Worm (Caenorhabditis elegans) whole organism, young adult: ENCODE measurements around the gene cest-35.2.

ENCODE experiments used
- B0336.3 ChIP-seq: fragments of 200-800 bp; sonication (Bioruptor generic); IDR thresholded peaks from 2 replicates; pipeline ENCODE4 v1.3.6; 2022; ENCODE audit warnings: missing genetic modification characterization, missing compliant biosample characterization
- C06A6.2 ChIP-seq: fragments of 200-800 bp; sonication (Bioruptor generic); conservative IDR thresholded peaks from 2 replicates; pipeline ENCODE4 v1.3.6; 2022; ENCODE audit warnings: missing genetic modification characterization, missing compliant biosample characterization
- C17E4.6 ChIP-seq: fragments of 200-800 bp; sonication (Bioruptor generic); IDR thresholded peaks from 2 replicates; pipeline ENCODE4 v1.3.6; 2022; ENCODE audit warnings: missing genetic modification reagents, missing genetic modification characterization, missing compliant biosample characterization
- F39B2.1 ChIP-seq: fragments of 200-800 bp; sonication (Bioruptor generic); IDR thresholded peaks from 2 replicates; pipeline ENCODE4 v1.3.6; 2022; ENCODE audit warnings: missing genetic modification reagents, missing genetic modification characterization, missing compliant biosample characterization
- F57A8.1 ChIP-seq: fragments of 200-800 bp; sonication (Bioruptor generic); optimal IDR thresholded peaks from 2 replicates; lab custom pipeline; 2018; ENCODE audit warnings: mild to moderate bottlenecking, missing genetic modification characterization, moderate library complexity, missing compliant biosample characterization
- F57C9.4 ChIP-seq: sonication (generic microtip); optimal IDR thresholded peaks from 2 replicates; lab custom pipeline; 2017; ENCODE audit warnings: mild to moderate bottlenecking, missing genetic modification characterization, missing compliant biosample characterization
- ZK185.1 ChIP-seq: sonication (generic microtip); optimal IDR thresholded peaks from 2 replicates; lab custom pipeline; 2016; ENCODE audit warnings: mild to moderate bottlenecking, missing genetic modification characterization, missing compliant biosample characterization; ENCODE audit not compliant: poor library complexity, severe bottlenecking
- atf-7 ChIP-seq: sonication (generic microtip); optimal IDR thresholded peaks from 2 replicates; lab custom pipeline; 2017; ENCODE audit warnings: mild to moderate bottlenecking, missing genetic modification characterization, missing compliant biosample characterization
- cebp-1 ChIP-seq, 2 experiments: fragments of 200-800 bp in 1 of 2; sonication (Bioruptor generic) in 1 of 2; sonication (generic microtip) in 1 of 2; IDR thresholded peaks in 1 of 2; optimal IDR thresholded peaks in 1 of 2; 2 replicates each; pipeline versions ENCODE4 v1.3.6 to Lab custom; 2017 to 2022; ENCODE audit warnings: missing compliant biosample characterization in 2 of 2, missing genetic modification characterization in 2 of 2, mild to moderate bottlenecking in 1 of 2, missing genetic modification reagents in 1 of 2, moderate library complexity in 1 of 2
- cebp-2 ChIP-seq: fragments of 200-800 bp; sonication (Bioruptor generic); IDR thresholded peaks from 2 replicates; pipeline ENCODE4 v1.3.6; 2022; ENCODE audit warnings: missing genetic modification characterization, missing compliant biosample characterization
- ceh-100 ChIP-seq: fragments of 200-800 bp; sonication (Bioruptor generic); IDR thresholded peaks from 2 replicates; pipeline ENCODE4 v1.3.6; 2022; ENCODE audit warnings: missing genetic modification reagents, missing genetic modification characterization, missing compliant biosample characterization
- ceh-58 ChIP-seq: fragments of 200-800 bp; sonication (Bioruptor generic); IDR thresholded peaks from 2 replicates; pipeline ENCODE4 v1.3.6; 2022; ENCODE audit warnings: missing genetic modification characterization, missing compliant biosample characterization
- chd-7 ChIP-seq: sonication (generic microtip); optimal IDR thresholded peaks from 2 replicates; lab custom pipeline; 2016; ENCODE audit warnings: mild to moderate bottlenecking, missing genetic modification characterization, moderate library complexity, missing compliant biosample characterization
- dox-1 ChIP-seq: fragments of 200-800 bp; sonication (Bioruptor generic); IDR thresholded peaks from 2 replicates; pipeline ENCODE4 v1.3.6; 2022; ENCODE audit warnings: missing genetic modification reagents, missing genetic modification characterization, missing compliant biosample characterization
- ets-4 ChIP-seq: fragments of 200-800 bp; sonication (Bioruptor generic); optimal IDR thresholded peaks from 2 replicates; lab custom pipeline; 2018; ENCODE audit warnings: mild to moderate bottlenecking, missing genetic modification characterization, missing compliant biosample characterization
- hmg-1.2 ChIP-seq: fragments of 200-800 bp; sonication (Bioruptor generic); IDR thresholded peaks from 2 replicates; pipeline ENCODE4 v1.3.6; 2022; ENCODE audit warnings: missing genetic modification reagents, missing genetic modification characterization, missing compliant biosample characterization
- lag-1 ChIP-seq: fragments of 200-800 bp; sonication (Bioruptor generic); IDR thresholded peaks from 2 replicates; pipeline ENCODE4 v1.3.6; 2022; ENCODE audit warnings: missing genetic modification reagents, missing genetic modification characterization, missing compliant biosample characterization
- let-526 ChIP-seq: fragments of 200-800 bp; sonication (Bioruptor generic); IDR thresholded peaks from 2 replicates; pipeline ENCODE4 v1.3.6; 2022; ENCODE audit warnings: missing genetic modification reagents, missing genetic modification characterization, missing compliant biosample characterization
- lin-26 ChIP-seq: fragments of 200-800 bp; sonication (Bioruptor generic); IDR thresholded peaks from 2 replicates; pipeline ENCODE4 v1.3.6; 2022; ENCODE audit warnings: missing genetic modification reagents, missing genetic modification characterization, missing compliant biosample characterization
- lin-54 ChIP-seq: fragments of 200-800 bp; sonication (Bioruptor generic); optimal IDR thresholded peaks from 2 replicates; lab custom pipeline; 2018; ENCODE audit warnings: mild to moderate bottlenecking, missing genetic modification characterization, missing compliant biosample characterization
- lir-1 ChIP-seq: fragments of 200-800 bp; sonication (Bioruptor generic); conservative IDR thresholded peaks from 2 replicates; pipeline ENCODE4 v1.3.6; 2022; ENCODE audit warnings: missing genetic modification reagents, missing genetic modification characterization, missing compliant biosample characterization
- lsl-1 ChIP-seq: fragments of 200-800 bp; sonication (Bioruptor generic); optimal IDR thresholded peaks from 2 replicates; lab custom pipeline; 2018; ENCODE audit warnings: mild to moderate bottlenecking, missing genetic modification characterization, moderate library complexity, missing compliant biosample characterization
- madf-3 ChIP-seq: fragments of 200-800 bp; sonication (Bioruptor generic); IDR thresholded peaks from 2 replicates; pipeline ENCODE4 v1.3.6; 2022; ENCODE audit warnings: missing genetic modification reagents, missing genetic modification characterization, missing compliant biosample characterization
- mes-4 ChIP-seq: sonication (generic microtip); optimal IDR thresholded peaks from 2 replicates; lab custom pipeline; 2016; ENCODE audit warnings: missing genotype, missing genetic modification characterization, missing compliant biosample characterization
- nhr-80 ChIP-seq: sonication (generic microtip); optimal IDR thresholded peaks from 2 replicates; lab custom pipeline; 2016; ENCODE audit warnings: missing genetic modification characterization, missing compliant biosample characterization
- pbrm-1 ChIP-seq: fragments of 200-800 bp; sonication (Bioruptor generic); IDR thresholded peaks from 2 replicates; pipeline ENCODE4 v1.3.6; 2022; ENCODE audit warnings: missing genetic modification reagents, missing genetic modification characterization, missing compliant biosample characterization
- pha-4 ChIP-seq: fragments of 150-350 bp; sonication (generic microtip); optimal IDR thresholded peaks from 2 replicates; lab custom pipeline; 2014; ENCODE audit warnings: missing biosample characterization, missing genetic modification reagents, missing genetic modification characterization
- rcor-1 ChIP-seq: fragments of 200-800 bp; sonication (Bioruptor generic); IDR thresholded peaks from 2 replicates; pipeline ENCODE4 v1.3.6; 2022; ENCODE audit warnings: missing genetic modification reagents, missing genetic modification characterization, missing compliant biosample characterization
- repo-1 ChIP-seq: sonication (generic microtip); optimal IDR thresholded peaks from 2 replicates; lab custom pipeline; 2017; ENCODE audit warnings: mild to moderate bottlenecking, missing genetic modification characterization, missing compliant biosample characterization
- sdz-38 ChIP-seq: sonication (generic microtip); optimal IDR thresholded peaks from 2 replicates; lab custom pipeline; 2016; ENCODE audit warnings: missing genotype, missing genetic modification characterization, missing compliant biosample characterization
- sea-2 ChIP-seq: fragments of 200-800 bp; sonication (Bioruptor generic); IDR thresholded peaks from 2 replicates; pipeline ENCODE4 v1.3.6; 2022; ENCODE audit warnings: missing genetic modification characterization, missing compliant biosample characterization
- snpc-1.3 ChIP-seq: sonication (generic microtip); optimal IDR thresholded peaks from 2 replicates; lab custom pipeline; 2017; ENCODE audit warnings: missing genetic modification characterization, mild to moderate bottlenecking, missing compliant biosample characterization, antibody characterized with exemption, moderate library complexity, missing genotype, missing genetic modification reagents; ENCODE audit not compliant: insufficient read depth
- snpc-4 ChIP-seq, 5 experiments: fragments of 150-350 bp in 1 of 5; sonication (generic microtip) in 4 of 5; optimal IDR thresholded peaks; 2 replicates each; lab custom pipeline; 2014 to 2018; ENCODE audit warnings: missing genetic modification characterization in 5 of 5, missing biosample characterization in 3 of 5, antibody characterized with exemption in 2 of 5, mild to moderate bottlenecking in 2 of 5, missing compliant biosample characterization in 2 of 5, missing genotype in 2 of 5, moderate library complexity in 2 of 5, missing genetic modification reagents in 1 of 5
- tbp1 ChIP-seq: fragments of 200-800 bp; sonication (Bioruptor generic); optimal IDR thresholded peaks from 2 replicates; lab custom pipeline; 2018; ENCODE audit warnings: mild to moderate bottlenecking, missing genetic modification characterization, missing compliant biosample characterization
- unc-62 ChIP-seq: fragments of 150-350 bp; optimal IDR thresholded peaks from 2 replicates; lab custom pipeline; 2014; ENCODE audit warnings: missing biosample characterization, missing genetic modification reagents, missing genetic modification characterization
- zfh-2 ChIP-seq: fragments of 200-800 bp; sonication (Bioruptor generic); conservative IDR thresholded peaks from 2 replicates; pipeline ENCODE4 v1.3.6; 2022; ENCODE audit warnings: missing genetic modification reagents, missing genetic modification characterization, missing compliant biosample characterization
- ztf-18 ChIP-seq: sonication (generic microtip); optimal IDR thresholded peaks from 2 replicates; lab custom pipeline; 2016; ENCODE audit warnings: missing genotype, mild to moderate bottlenecking, missing genetic modification characterization, missing compliant biosample characterization
- ztf-22 ChIP-seq: fragments of 200-800 bp; sonication (Bioruptor generic); optimal IDR thresholded peaks from 2 replicates; lab custom pipeline; 2018; ENCODE audit warnings: mild to moderate bottlenecking, missing genetic modification characterization, moderate library complexity, missing compliant biosample characterization
- ztf-26 ChIP-seq: sonication (generic microtip); optimal IDR thresholded peaks from 2 replicates; lab custom pipeline; 2017; ENCODE audit warnings: missing genetic modification characterization, missing compliant biosample characterization
- ztf-28 ChIP-seq: fragments of 200-800 bp; sonication (Bioruptor generic); IDR thresholded peaks from 2 replicates; pipeline ENCODE4 v1.3.6; 2022; ENCODE audit warnings: missing genetic modification reagents, missing genetic modification characterization, missing compliant biosample characterization
- ztf-3 ChIP-seq: fragments of 200-800 bp; sonication (Bioruptor generic); optimal IDR thresholded peaks from 2 replicates; lab custom pipeline; 2018; ENCODE audit warnings: mild to moderate bottlenecking, missing genetic modification characterization, missing compliant biosample characterization
- ztf-6 ChIP-seq: fragments of 200-800 bp; sonication (Bioruptor generic); IDR thresholded peaks from 2 replicates; pipeline ENCODE4 v1.3.6; 2022; ENCODE audit warnings: missing genetic modification reagents, missing genetic modification characterization, missing compliant biosample characterization

Gene cest-35.2

DNA sequence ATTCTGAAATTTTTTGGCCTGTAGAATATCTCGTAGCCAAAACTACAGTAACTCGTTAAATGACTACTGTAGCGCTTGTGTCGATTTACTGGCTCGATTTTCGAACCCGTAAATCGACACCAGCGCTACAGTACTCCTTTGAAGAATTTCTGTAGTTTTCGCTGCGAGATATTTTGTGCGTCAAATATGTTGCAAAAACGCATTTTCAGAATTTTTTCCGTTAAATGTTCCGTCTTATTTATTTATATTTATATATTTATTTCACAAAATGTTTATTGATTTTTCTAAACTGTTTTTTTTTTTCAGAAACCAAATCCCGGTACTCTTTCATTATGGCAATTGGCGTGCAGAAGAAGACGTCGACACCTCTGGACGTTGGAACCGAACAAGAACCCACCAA, 36.8 kb upstream of the cest-35.2 start, which contains the start of gene natc-2:
natc-2 (plus strand) TSS at position 301 of the 400 bp plus-strand sequence.
- TF ChIP-seq C06A6.2 (GFP tag; lab: Robert Waterston, UW) (no peak), lsl-1 (GFP tag; lab: Kevin White, UChicago) (peak; percentile 24), zfh-2 (GFP tag; lab: Robert Waterston, UW) (no peak)

DNA sequence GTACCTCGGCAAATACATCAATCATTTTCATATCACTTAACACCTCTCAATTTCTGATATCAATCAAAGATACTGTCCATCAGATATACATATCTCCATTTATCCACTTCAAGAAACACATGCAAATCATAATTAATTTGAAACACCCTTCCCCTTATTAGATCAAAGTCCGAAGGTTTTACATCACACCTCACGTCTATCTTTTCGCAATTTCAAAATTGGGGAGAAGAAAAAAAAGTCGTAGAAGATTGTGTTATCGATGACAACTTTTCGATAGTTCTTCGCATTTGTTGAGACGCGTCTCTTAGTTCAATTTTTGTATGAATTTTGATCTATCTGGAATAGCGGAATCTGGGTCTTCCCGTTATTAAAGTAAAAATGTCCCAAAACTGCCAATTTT, 36.2 kb upstream of the cest-35.2 start:
- peak; percentile 32 for TF ChIP-seq ZK185.1 (tag; lab: Kevin White, UChicago)
- TF ChIP-seq F39B2.1 (GFP tag; lab: Robert Waterston, UW) = no peak
- peak; percentile 31; the same call in 1 of the 2 replicates for TF ChIP-seq rcor-1 (GFP tag; lab: Robert Waterston, UW)
- TF ChIP-seq cebp-2 = no peak
- TF ChIP-seq nhr-80 (tag; lab: Kevin White, UChicago) = peak; percentile 24
- no peak for TF ChIP-seq cebp-1 (GFP tag; IDR thresholded peaks at IDR 0.05; lab: Robert Waterston, UW)
- TF ChIP-seq cebp-1 (tag; optimal IDR thresholded peaks at IDR 0.05; lab: Kevin White, UChicago) = peak; percentile 2
- no peak for TF ChIP-seq ceh-58 (GFP tag; lab: Robert Waterston, UW)

DNA sequence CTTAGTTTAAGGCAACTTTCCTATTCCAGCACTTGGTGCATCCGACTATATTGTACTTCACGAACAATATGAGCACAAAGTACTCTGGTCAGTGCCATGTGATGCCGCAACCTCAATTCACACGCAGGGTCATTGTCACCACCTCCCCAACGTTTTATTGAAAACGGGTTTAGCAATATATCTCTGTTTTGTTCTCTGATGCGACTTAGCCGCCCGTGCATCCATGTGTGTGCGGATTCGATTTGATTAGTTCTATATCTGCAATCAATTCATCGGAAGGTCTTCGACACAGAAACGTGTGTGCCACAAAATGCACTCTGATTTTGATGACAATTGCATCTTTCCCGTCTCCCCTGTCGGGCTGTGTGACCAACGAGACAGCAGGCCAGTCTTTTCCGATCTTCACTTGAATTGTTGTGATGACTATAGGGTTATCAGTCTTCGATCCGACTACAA, 35.6 kb upstream of the cest-35.2 start:
- TF ChIP-seq ztf-3 (GFP tag; lab: Kevin White, UChicago) (peak; percentile 34), ztf-26 (no peak), let-526 (no peak), pbrm-1 (GFP tag; lab: Robert Waterston, UW) (peak; percentile 34; the same call in 1 of the 2 replicates), F57A8.1 (no peak), ceh-100 (GFP tag; lab: Robert Waterston, UW) (no peak), ztf-22 (GFP tag; lab: Kevin White, UChicago) (peak; percentile 1), lir-1 (no peak), pha-4 (tag; lab: Kevin White, UChicago) (no peak)

DNA sequence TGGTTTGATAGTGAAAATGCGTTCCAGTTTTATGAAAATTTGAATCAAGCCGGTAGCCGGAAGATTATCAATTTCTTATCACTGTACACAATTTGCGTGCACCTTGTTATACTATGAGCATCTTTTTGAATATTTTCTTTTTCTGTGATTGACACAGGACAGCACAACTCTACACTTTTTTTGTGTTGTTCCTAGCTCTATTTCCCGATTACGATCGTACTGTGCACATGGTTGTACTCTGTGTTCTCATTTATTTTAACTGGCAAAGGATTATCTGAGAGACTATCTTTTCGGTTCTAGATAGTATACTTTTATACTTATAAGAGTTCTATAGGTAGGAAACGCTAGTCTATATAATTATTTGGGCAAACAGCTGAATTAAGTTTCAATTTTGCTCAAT, 35.0 kb upstream of the cest-35.2 start:
- TF ChIP-seq repo-1 (tag; lab: Kevin White, UChicago) (no peak), F57C9.4 (tag; lab: Kevin White, UChicago) (no peak), pha-4 (tag; lab: Kevin White, UChicago) (no peak), sea-2 (GFP tag; lab: Robert Waterston, UW) (no peak), ztf-28 (GFP tag; lab: Robert Waterston, UW) (no peak), C17E4.6 (no peak), ztf-6 (GFP tag; lab: Robert Waterston, UW) (no peak), madf-3 (GFP tag; lab: Robert Waterston, UW) (no peak), let-526 (no peak), lin-54 (GFP tag; lab: Kevin White, UChicago) (no peak), ztf-18 (tag; lab: Kevin White, UChicago) (no peak), snpc-1.3 (no peak), ceh-58 (GFP tag; lab: Robert Waterston, UW) (no peak)
- TF ChIP-seq, all 124 proteins: peak for 0

DNA sequence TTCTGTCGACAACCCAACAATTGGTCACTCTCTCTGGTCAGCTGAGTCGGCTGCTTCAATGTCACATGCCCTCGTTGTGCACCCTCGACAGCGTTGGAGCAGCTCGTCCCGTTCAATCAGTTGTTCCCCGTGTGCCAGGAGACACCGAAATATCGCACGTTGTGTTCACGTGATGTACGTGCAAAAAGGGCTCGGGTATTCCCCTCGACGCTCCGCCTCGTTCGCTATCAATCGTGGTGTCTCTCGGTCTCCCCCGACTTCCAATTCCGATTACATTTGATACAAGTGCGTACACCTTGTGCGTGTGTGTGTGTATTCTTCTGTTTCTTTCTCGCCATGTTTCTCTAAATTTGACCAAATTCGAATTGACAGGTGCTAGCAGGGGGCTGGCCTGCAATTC, 34.5 kb upstream of the cest-35.2 start:
- no peak for TF ChIP-seq snpc-4 (GFP tag; optimal IDR thresholded peaks at IDR 0.05; lab: Kevin White, UChicago)
- TF ChIP-seq snpc-4 (tag; optimal IDR thresholded peaks at IDR 0.05; lab: Kevin White, UChicago) = peak in 3 of 4 experiments; percentile 6 to 56 (median 37)
- no peak for TF ChIP-seq sdz-38
- TF ChIP-seq lin-26 (GFP tag; lab: Robert Waterston, UW) = peak; percentile 71
- TF ChIP-seq chd-7 (tag; lab: Kevin White, UChicago) = peak; percentile 86
- TF ChIP-seq ztf-18 (tag; lab: Kevin White, UChicago) = peak; percentile 38
- TF ChIP-seq atf-7 (tag; lab: Kevin White, UChicago) = peak; percentile 82
- TF ChIP-seq B0336.3 = peak; percentile 78
- TF ChIP-seq F57C9.4 (tag; lab: Kevin White, UChicago) = no peak
- TF ChIP-seq unc-62 (GFP tag; lab: Kevin White, UChicago) = peak; percentile 4
- TF ChIP-seq lag-1 = no peak
- TF ChIP-seq hmg-1.2 (GFP tag; lab: Robert Waterston, UW) = peak; percentile 14; the same call in 1 of the 2 replicates
- peak; percentile 62 for TF ChIP-seq ets-4
- TF ChIP-seq dox-1 = peak; percentile 74
- TF ChIP-seq tbp1 (GFP tag; lab: Kevin White, UChicago) = peak; percentile 39
- no peak for TF ChIP-seq sea-2 (GFP tag; lab: Robert Waterston, UW)
- no peak for TF ChIP-seq mes-4 (tag; lab: Kevin White, UChicago)
